Fruit fly (Drosophila melanogaster): ENCODE data around the gene Pex12.

The Pex12 gene

DNA sequence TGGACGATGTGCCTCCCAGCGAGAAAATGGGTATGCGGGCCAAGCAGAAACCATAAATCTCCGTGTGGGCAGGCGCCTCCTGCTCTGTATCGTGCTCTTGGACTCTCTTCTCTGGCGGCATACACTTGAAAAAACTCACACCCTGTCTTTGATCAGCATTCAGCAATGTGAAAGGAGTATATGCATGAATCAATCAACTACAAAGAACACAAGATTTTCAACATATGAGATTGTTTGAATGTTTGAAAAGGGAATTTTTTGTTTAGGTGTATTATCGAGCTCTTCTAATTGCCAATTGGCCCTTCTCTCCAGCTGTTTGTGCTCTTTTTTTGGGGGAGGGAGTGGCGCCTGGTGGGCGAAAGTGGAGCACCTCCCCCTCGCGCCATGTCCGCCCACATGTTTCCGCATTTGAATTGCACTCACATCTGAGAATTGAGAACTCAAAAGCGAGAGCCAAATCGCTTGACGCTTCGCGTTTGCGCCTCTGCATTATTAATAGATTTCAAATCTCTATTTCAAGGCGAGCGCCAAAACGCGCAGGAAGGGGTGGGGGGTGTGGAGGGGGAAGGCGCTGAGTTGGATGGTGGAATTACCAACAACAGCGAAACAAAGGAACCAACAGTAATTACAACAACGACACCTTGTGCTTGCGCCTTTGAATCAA, 29.7 kb downstream of the Pex12 start (continued):
- TF ChIP-seq CG4617 (GFP tag; optimal IDR thresholded peaks at IDR 0.05; ENCODE audit: borderline replicate concordance) (peak; percentile 38), CG8281 (tag; optimal IDR thresholded peaks at IDR 0.05) (peak; percentile 70), CG10959 (GFP tag; IDR thresholded peaks at IDR 0.05) (peak; percentile 53; the same call in 1 of the 2 replicates), Sin3A (optimal IDR thresholded peaks at IDR 0.05) (no peak), Adf1 (GFP tag; IDR thresholded peaks at IDR 0.05) (peak; percentile 67), fd64A (GFP tag; optimal IDR thresholded peaks at IDR 0.05) (peak; percentile 63), jing (GFP tag; optimal IDR thresholded peaks at IDR 0.05) (peak; percentile 66), HHEX (GFP tag; optimal IDR thresholded peaks at IDR 0.05) (peak; percentile 90), HLHmδ (GFP tag; optimal IDR thresholded peaks at IDR 0.05) (no peak), stwl (tag; optimal IDR thresholded peaks at IDR 0.05) (no peak), HmgD (GFP tag; optimal IDR thresholded peaks at IDR 0.05) (peak; percentile 17), CG7786 (GFP tag; optimal IDR thresholded peaks at IDR 0.05) (peak; percentile 90), CG7357 (GFP tag; IDR thresholded peaks at IDR 0.05) (peak; percentile 75), CG11560 (tag; IDR thresholded peaks at IDR 0.05) (peak; percentile 78), CG32532 (GFP tag; IDR thresholded peaks at IDR 0.05) (peak; percentile 94), wdn (GFP tag; IDR thresholded peaks at IDR 0.05) (peak; percentile 81), B-H1 (GFP tag; IDR thresholded peaks at IDR 0.05) (peak; percentile 85), Dad (GFP tag; optimal IDR thresholded peaks at IDR 0.05) (peak; percentile 77), jumu (GFP tag; optimal IDR thresholded peaks at IDR 0.05) (peak; percentile 91), CG16863 (GFP tag; optimal IDR thresholded peaks at IDR 0.05) (peak; percentile 88), disco-r (GFP tag; optimal IDR thresholded peaks at IDR 0.05) (peak; percentile 73), Oaz (GFP tag; IDR thresholded peaks at IDR 0.05) (peak; percentile 75), CG9727 (GFP tag; optimal IDR thresholded peaks at IDR 0.05) (peak; percentile 66), Hr51 (GFP tag; optimal IDR thresholded peaks at IDR 0.05) (peak; percentile 79 to 90), cad (GFP tag; optimal IDR thresholded peaks at IDR 0.05) (no peak), slou (GFP tag; optimal IDR thresholded peaks at IDR 0.05) (peak; percentile 44), CG12744 (GFP tag; optimal IDR thresholded peaks at IDR 0.05) (peak; percentile 78), Mrtf (GFP tag; IDR thresholded peaks at IDR 0.05) (peak; percentile 91), ems (GFP tag; optimal IDR thresholded peaks at IDR 0.05) (peak; percentile 79), Ets97D (GFP tag; optimal IDR thresholded peaks at IDR 0.05) (peak; percentile 59), E2f1 (GFP tag; IDR thresholded peaks at IDR 0.05) (peak; percentile 89), CG16779 (GFP tag; IDR thresholded peaks at IDR 0.05) (peak; percentile 87), unpg (GFP tag; optimal IDR thresholded peaks at IDR 0.05) (peak; percentile 89), CG17385 (GFP tag; optimal IDR thresholded peaks at IDR 0.05) (peak; percentile 84), CG17802 (tag; optimal IDR thresholded peaks at IDR 0.05) (peak; percentile 69), CG8944 (GFP tag; optimal IDR thresholded peaks at IDR 0.05) (peak; percentile 84), gce (GFP tag; IDR thresholded peaks at IDR 0.05) (peak; percentile 69; the same call in 1 of the 3 replicates), dati (GFP tag; IDR thresholded peaks at IDR 0.05) (peak; percentile 84), CoRest (tag; optimal IDR thresholded peaks at IDR 0.05) (peak; percentile 85), CG18599 (GFP tag; optimal IDR thresholded peaks at IDR 0.05) (peak; percentile 91), D19B (GFP tag; optimal IDR thresholded peaks at IDR 0.05) (peak; percentile 59), tap (tag; optimal IDR thresholded peaks at IDR 0.05) (peak; percentile 88), gcm2 (GFP tag; optimal IDR thresholded peaks at IDR 0.05) (peak; percentile 78), CG7963 (GFP tag; IDR thresholded peaks at IDR 0.05; ENCODE audit: partially characterized antibody) (no peak), Hr78 (GFP tag; optimal IDR thresholded peaks at IDR 0.05) (peak in 1 of 2 experiments; percentile 26), Doc2 (GFP tag; IDR thresholded peaks at IDR 0.05) (0 out of 2 replicates have a peak, but pooled peaks have one; percentile 40), slp2 (GFP tag; optimal IDR thresholded peaks at IDR 0.05) (peak; percentile 85), ato (GFP tag; IDR thresholded peaks at IDR 0.05; ENCODE audit: partially characterized antibody) (no peak), ara (GFP tag; IDR thresholded peaks at IDR 0.05) (peak; percentile 86), Fer1 (GFP tag; optimal IDR thresholded peaks at IDR 0.05) (peak; percentile 90)
